Worm (Caenorhabditis elegans): ENCODE data around the gene best-14.

- TF ChIP-seq lin-39 (tag; optimal IDR thresholded peaks at IDR 0.05) (no peak), unc-98 (GFP tag; IDR thresholded peaks at IDR 0.05) (no peak), nhr-28 (tag; optimal IDR thresholded peaks at IDR 0.05) (no peak), nhr-237 (tag; optimal IDR thresholded peaks at IDR 0.05) (no peak), nhr-77 (tag; optimal IDR thresholded peaks at IDR 0.05) (no peak)
Measured at ce11 chrV:10516702-10517101, 41.1 kb upstream of the best-14 start.
